Worm (Caenorhabditis elegans) whole organism, young adult: ENCODE results near the gene ZK856.11.

Source experiments
- B0019.2 ChIP-seq: fragments of 200-800 bp; sonication (Bioruptor generic); conservative IDR thresholded peaks from 2 replicates; pipeline ENCODE4 v1.3.6; 2022; ENCODE audit warnings: missing genetic modification reagents, missing genetic modification characterization, missing compliant biosample characterization
- D2030.7 ChIP-seq: fragments of 200-800 bp; sonication (Bioruptor generic); IDR thresholded peaks from 2 replicates; pipeline ENCODE4 v1.3.6; 2022; ENCODE audit warnings: missing genetic modification reagents, missing genetic modification characterization, missing compliant biosample characterization
- F10E7.11 ChIP-seq: sonication (generic microtip); optimal IDR thresholded peaks from 2 replicates; lab custom pipeline; 2017; ENCODE audit warnings: mild to moderate bottlenecking, missing genetic modification characterization, moderate library complexity, missing compliant biosample characterization
- F33H1.4 ChIP-seq: fragments of 200-800 bp; sonication (Bioruptor generic); IDR thresholded peaks from 2 replicates; pipeline ENCODE4 v1.3.6; 2022; ENCODE audit warnings: missing genetic modification reagents, missing genetic modification characterization, missing compliant biosample characterization
- F37B4.10 ChIP-seq: fragments of 200-800 bp; sonication (Bioruptor generic); IDR thresholded peaks from 2 replicates; pipeline ENCODE4 v1.3.6; 2022; ENCODE audit warnings: missing genetic modification characterization, missing compliant biosample characterization
- F39B2.1 ChIP-seq: fragments of 200-800 bp; sonication (Bioruptor generic); IDR thresholded peaks from 2 replicates; pipeline ENCODE4 v1.3.6; 2022; ENCODE audit warnings: missing genetic modification reagents, missing genetic modification characterization, missing compliant biosample characterization
- F52B5.7 ChIP-seq: sonication (generic microtip); optimal IDR thresholded peaks from 2 replicates; lab custom pipeline; 2016; ENCODE audit warnings: mild to moderate bottlenecking, missing genetic modification characterization, missing compliant biosample characterization
- Y53G8AR.9 ChIP-seq: fragments of 200-800 bp; sonication (Bioruptor generic); conservative IDR thresholded peaks from 2 replicates; pipeline ENCODE4 v1.3.6; 2022; ENCODE audit warnings: missing genetic modification reagents, missing genetic modification characterization, missing compliant biosample characterization
- Y56A3A.18 ChIP-seq: fragments of 200-800 bp; sonication (Bioruptor generic); IDR thresholded peaks from 2 replicates; pipeline ENCODE4 v1.3.6; 2022; ENCODE audit warnings: missing genetic modification reagents, missing genetic modification characterization, missing compliant biosample characterization
- ZK185.1 ChIP-seq: sonication (generic microtip); optimal IDR thresholded peaks from 2 replicates; lab custom pipeline; 2016; ENCODE audit warnings: mild to moderate bottlenecking, missing genetic modification characterization, missing compliant biosample characterization; ENCODE audit not compliant: poor library complexity, severe bottlenecking
- ama-1 ChIP-seq, 3 experiments: fragments of 150-350 bp in 1 of 3; sonication (generic microtip) in 2 of 3; optimal IDR thresholded peaks; 2 replicates each; lab custom pipeline; 2014 to 2018; ENCODE audit warnings: missing biosample characterization in 2 of 3, missing genetic modification characterization in 2 of 3, missing genetic modification reagents in 2 of 3
- aptf-3 ChIP-seq: fragments of 200-800 bp; sonication (Bioruptor generic); IDR thresholded peaks from 2 replicates; pipeline ENCODE4 v1.3.6; 2022; ENCODE audit warnings: missing genetic modification characterization, missing compliant biosample characterization
- athp-1 ChIP-seq: sonication (generic microtip); optimal IDR thresholded peaks from 2 replicates; lab custom pipeline; 2017; ENCODE audit warnings: mild to moderate bottlenecking, missing genetic modification characterization, missing compliant biosample characterization
- ceh-27 ChIP-seq: fragments of 200-800 bp; sonication (Bioruptor generic); optimal IDR thresholded peaks from 2 replicates; lab custom pipeline; 2018; ENCODE audit warnings: mild to moderate bottlenecking, missing genetic modification characterization, moderate library complexity, missing compliant biosample characterization
- ceh-40 ChIP-seq: fragments of 200-800 bp; sonication (Bioruptor generic); IDR thresholded peaks from 2 replicates; pipeline ENCODE4 v1.3.6; 2022; ENCODE audit warnings: missing genetic modification characterization, missing compliant biosample characterization
- dox-1 ChIP-seq: fragments of 200-800 bp; sonication (Bioruptor generic); IDR thresholded peaks from 2 replicates; pipeline ENCODE4 v1.3.6; 2022; ENCODE audit warnings: missing genetic modification reagents, missing genetic modification characterization, missing compliant biosample characterization
- egl-44 ChIP-seq: fragments of 200-800 bp; sonication (Bioruptor generic); IDR thresholded peaks from 2 replicates; pipeline ENCODE4 v1.3.6; 2022; ENCODE audit warnings: missing genetic modification reagents, missing genetic modification characterization, missing compliant biosample characterization
- ets-4 ChIP-seq: fragments of 200-800 bp; sonication (Bioruptor generic); optimal IDR thresholded peaks from 2 replicates; lab custom pipeline; 2018; ENCODE audit warnings: mild to moderate bottlenecking, missing genetic modification characterization, missing compliant biosample characterization
- hmg-1.2 ChIP-seq: fragments of 200-800 bp; sonication (Bioruptor generic); IDR thresholded peaks from 2 replicates; pipeline ENCODE4 v1.3.6; 2022; ENCODE audit warnings: missing genetic modification reagents, missing genetic modification characterization, missing compliant biosample characterization
- hmg-20 ChIP-seq: fragments of 200-800 bp; sonication (Bioruptor generic); IDR thresholded peaks from 2 replicates; pipeline ENCODE4 v1.3.6; 2022; ENCODE audit warnings: missing genetic modification reagents, missing genetic modification characterization, missing compliant biosample characterization
- hrde-1 ChIP-seq: sonication (generic microtip); optimal IDR thresholded peaks from 2 replicates; lab custom pipeline; 2016; ENCODE audit warnings: missing genetic modification characterization, mild to moderate bottlenecking, missing compliant biosample characterization, moderate library complexity, missing genotype, missing genetic modification reagents, borderline replicate concordance
- let-526 ChIP-seq: fragments of 200-800 bp; sonication (Bioruptor generic); IDR thresholded peaks from 2 replicates; pipeline ENCODE4 v1.3.6; 2022; ENCODE audit warnings: missing genetic modification reagents, missing genetic modification characterization, missing compliant biosample characterization
- lin-26 ChIP-seq: fragments of 200-800 bp; sonication (Bioruptor generic); IDR thresholded peaks from 2 replicates; pipeline ENCODE4 v1.3.6; 2022; ENCODE audit warnings: missing genetic modification reagents, missing genetic modification characterization, missing compliant biosample characterization
- mcd-1 ChIP-seq: fragments of 200-800 bp; sonication (Bioruptor generic); IDR thresholded peaks from 2 replicates; pipeline ENCODE4 v1.3.6; 2022; ENCODE audit warnings: missing genetic modification reagents, missing genetic modification characterization, missing compliant biosample characterization
- mel-28 ChIP-seq: sonication (generic microtip); optimal IDR thresholded peaks from 2 replicates; lab custom pipeline; 2016; ENCODE audit warnings: borderline replicate concordance, mild to moderate bottlenecking, missing genetic modification characterization, missing compliant biosample characterization
- mxl-1 ChIP-seq: sonication (generic microtip); optimal IDR thresholded peaks from 2 replicates; lab custom pipeline; 2016; ENCODE audit warnings: missing genetic modification characterization, missing compliant biosample characterization
- nfyb-1 ChIP-seq: fragments of 200-800 bp; sonication (Bioruptor generic); IDR thresholded peaks from 2 replicates; pipeline ENCODE4 v1.3.6; 2022; ENCODE audit warnings: missing genetic modification reagents, missing genetic modification characterization, missing compliant biosample characterization
- nhr-179 ChIP-seq: sonication (generic microtip); optimal IDR thresholded peaks from 2 replicates; lab custom pipeline; 2016; ENCODE audit warnings: mild to moderate bottlenecking, missing genetic modification characterization, missing compliant biosample characterization
- nhr-27 ChIP-seq: fragments of 200-800 bp; sonication (Bioruptor generic); optimal IDR thresholded peaks from 2 replicates; lab custom pipeline; 2018; ENCODE audit warnings: mild to moderate bottlenecking, missing genetic modification characterization, moderate library complexity, missing compliant biosample characterization
- pbrm-1 ChIP-seq: fragments of 200-800 bp; sonication (Bioruptor generic); IDR thresholded peaks from 2 replicates; pipeline ENCODE4 v1.3.6; 2022; ENCODE audit warnings: missing genetic modification reagents, missing genetic modification characterization, missing compliant biosample characterization
- rpc-1 ChIP-seq, 2 experiments: fragments of 150-350 bp in 1 of 2; sonication (generic microtip) in 1 of 2; optimal IDR thresholded peaks; 2 replicates each; lab custom pipeline; 2014 to 2018; ENCODE audit warnings: missing biosample characterization in 1 of 2, missing genetic modification characterization in 1 of 2, missing genetic modification reagents in 1 of 2, missing genotype in 1 of 2
- snpc-4 ChIP-seq, 5 experiments: fragments of 150-350 bp in 1 of 5; sonication (generic microtip) in 4 of 5; optimal IDR thresholded peaks; 2 replicates each; lab custom pipeline; 2014 to 2018; ENCODE audit warnings: missing genetic modification characterization in 5 of 5, missing biosample characterization in 3 of 5, antibody characterized with exemption in 2 of 5, mild to moderate bottlenecking in 2 of 5, missing compliant biosample characterization in 2 of 5, missing genotype in 2 of 5, moderate library complexity in 2 of 5, missing genetic modification reagents in 1 of 5
- tlf-1 ChIP-seq: fragments of 200-800 bp; sonication (Bioruptor generic); optimal IDR thresholded peaks from 2 replicates; lab custom pipeline; 2018; ENCODE audit warnings: mild to moderate bottlenecking, missing genetic modification characterization, missing compliant biosample characterization
- zfh-2 ChIP-seq: fragments of 200-800 bp; sonication (Bioruptor generic); conservative IDR thresholded peaks from 2 replicates; pipeline ENCODE4 v1.3.6; 2022; ENCODE audit warnings: missing genetic modification reagents, missing genetic modification characterization, missing compliant biosample characterization
- ztf-22 ChIP-seq: fragments of 200-800 bp; sonication (Bioruptor generic); optimal IDR thresholded peaks from 2 replicates; lab custom pipeline; 2018; ENCODE audit warnings: mild to moderate bottlenecking, missing genetic modification characterization, moderate library complexity, missing compliant biosample characterization
- ztf-26 ChIP-seq: sonication (generic microtip); optimal IDR thresholded peaks from 2 replicates; lab custom pipeline; 2017; ENCODE audit warnings: missing genetic modification characterization, missing compliant biosample characterization
- ztf-3 ChIP-seq: fragments of 200-800 bp; sonication (Bioruptor generic); optimal IDR thresholded peaks from 2 replicates; lab custom pipeline; 2018; ENCODE audit warnings: mild to moderate bottlenecking, missing genetic modification characterization, missing compliant biosample characterization

ZK856.11 gene

ce11 chrV:10248255-10248979 lies 43.7 kb upstream of the ZK856.11 start, which contains the start of gene akt-1:
akt-1 (plus strand) TSS chrV:10248905.
- TF ChIP-seq F52B5.7 (tag; lab: Kevin White, UChicago) (no peak), Y53G8AR.9 (GFP tag; lab: Robert Waterston, UW) (0 out of 2 replicates have a peak, but pooled peaks have one; percentile 40), ztf-26 (tag; lab: Kevin White, UChicago) (no peak), mcd-1 (no peak), hmg-20 (GFP tag; lab: Robert Waterston, UW) (no peak), ztf-3 (no peak), F33H1.4 (no peak), ZK185.1 (no peak), nfyb-1 (0 out of 2 replicates have a peak, but pooled peaks have one; percentile 9), zfh-2 (GFP tag; lab: Robert Waterston, UW) (peak; percentile 44; the same call in 1 of the 2 replicates), mxl-1 (tag; lab: Kevin White, UChicago) (no peak), tlf-1 (no peak)

DNA sequence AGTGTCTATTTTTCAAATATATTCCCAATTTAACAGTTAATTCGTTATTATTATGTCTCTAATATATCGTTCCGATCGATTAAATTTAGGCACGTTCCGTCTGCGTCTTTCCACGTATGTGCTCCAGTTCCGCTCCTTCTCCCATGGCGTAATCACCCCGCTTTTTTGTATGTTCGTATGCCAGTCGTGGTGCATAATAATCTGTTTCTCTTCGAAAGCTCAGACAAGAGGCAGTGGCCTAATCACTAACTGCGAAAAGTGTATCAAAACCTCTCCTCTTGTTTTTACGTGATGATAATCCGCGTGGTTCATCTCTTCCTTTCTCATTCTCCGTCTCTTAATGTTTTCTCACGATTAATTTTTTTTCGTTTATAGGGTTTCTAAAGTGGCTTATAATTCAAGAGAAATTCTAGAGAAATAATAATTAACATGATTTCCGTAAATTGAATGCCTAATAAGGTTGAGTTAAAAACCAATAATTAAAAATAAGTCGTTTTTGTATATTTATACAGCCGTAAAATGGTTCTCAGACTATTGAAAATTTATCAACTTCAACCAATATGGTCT lies 43.0 kb upstream of the ZK856.11 start:
- TF ChIP-seq rpc-1 (optimal IDR thresholded peaks at IDR 0.05; lab: Kevin White, UChicago) (no peak), rpc-1 (tag; optimal IDR thresholded peaks at IDR 0.05; lab: Kevin White, UChicago) (no peak), F10E7.11 (no peak), F33H1.4 (no peak), ceh-27 (GFP tag; lab: Kevin White, UChicago) (no peak), snpc-4 (GFP tag; optimal IDR thresholded peaks at IDR 0.05; lab: Kevin White, UChicago) (no peak), snpc-4 (tag; optimal IDR thresholded peaks at IDR 0.05; lab: Kevin White, UChicago) (no peak), nhr-179 (tag; lab: Kevin White, UChicago) (no peak), nfyb-1 (no peak), B0019.2 (GFP tag; lab: Robert Waterston, UW) (no peak), mel-28 (tag; lab: Kevin White, UChicago) (no peak), athp-1 (tag; lab: Kevin White, UChicago) (no peak), lin-26 (GFP tag; lab: Robert Waterston, UW) (no peak), ets-4 (GFP tag; lab: Kevin White, UChicago) (no peak), pbrm-1 (GFP tag; lab: Robert Waterston, UW) (no peak), hmg-20 (GFP tag; lab: Robert Waterston, UW) (no peak), let-526 (GFP tag; lab: Robert Waterston, UW) (no peak)

ce11 chrV:10246967-10247366 lies 42.2 kb upstream of the ZK856.11 start:
- TF ChIP-seq D2030.7 (GFP tag; lab: Robert Waterston, UW): 0 out of 2 replicates have a peak, but pooled peaks have one; percentile 5
- no peak for TF ChIP-seq F37B4.10
- TF ChIP-seq lin-26 (GFP tag; lab: Robert Waterston, UW): peak; percentile 44; the same call in 1 of the 2 replicates
- no peak for TF ChIP-seq ztf-22 (GFP tag; lab: Kevin White, UChicago)
- TF ChIP-seq ama-1 (optimal IDR thresholded peaks at IDR 0.05; lab: Kevin White, UChicago): no peak
- no peak for TF ChIP-seq ama-1 (GFP tag; optimal IDR thresholded peaks at IDR 0.05; lab: Kevin White, UChicago)
- no peak for TF ChIP-seq nhr-27 (tag; lab: Kevin White, UChicago)
- TF ChIP-seq aptf-3: no peak
- no peak for TF ChIP-seq hrde-1 (tag; lab: Kevin White, UChicago)
- TF ChIP-seq dox-1 (GFP tag; lab: Robert Waterston, UW): 0 out of 2 replicates have a peak, but pooled peaks have one; percentile 9
- 0 out of 2 replicates have a peak, but pooled peaks have one; percentile 25 for TF ChIP-seq nfyb-1
- no peak for TF ChIP-seq F39B2.1 (GFP tag; lab: Robert Waterston, UW)
- TF ChIP-seq hmg-1.2 (GFP tag; lab: Robert Waterston, UW): peak; percentile 17; the same call in 1 of the 2 replicates
- TF ChIP-seq ceh-40 (GFP tag; lab: Robert Waterston, UW): 0 out of 2 replicates have a peak, but pooled peaks have one; percentile 48
- TF ChIP-seq let-526 (GFP tag; lab: Robert Waterston, UW): peak; percentile 10; the same call in 1 of the 2 replicates
- TF ChIP-seq zfh-2 (GFP tag; lab: Robert Waterston, UW): peak; percentile 82
- no peak for TF ChIP-seq Y56A3A.18 (GFP tag; lab: Robert Waterston, UW)
- 0 out of 2 replicates have a peak, but pooled peaks have one; percentile 47 for TF ChIP-seq egl-44 (GFP tag; lab: Robert Waterston, UW)
